Worm (Caenorhabditis elegans): Measurements from ENCODE around the gene F16B4.2.

F16B4.2 gene

DNA sequence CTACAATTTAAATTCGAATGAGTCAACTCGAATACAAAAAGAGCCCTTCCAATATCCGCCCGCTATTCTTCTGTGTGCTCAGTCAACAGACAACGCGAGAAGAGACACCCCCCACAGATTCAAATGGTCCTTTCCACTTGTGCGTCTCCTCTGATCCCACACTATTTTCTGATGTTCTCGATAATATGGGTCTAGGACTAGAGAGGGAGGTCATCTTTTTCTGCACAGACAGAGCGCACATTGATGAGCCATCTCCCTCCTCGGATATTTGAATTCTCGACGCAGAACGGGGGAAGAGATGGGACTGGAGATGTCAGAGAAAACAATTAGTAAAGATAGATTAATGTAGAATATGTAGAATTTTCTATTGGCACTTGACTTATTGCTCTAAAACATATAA lies 30.2 kb upstream of the F16B4.2 start:
- TF ChIP-seq scrt-1 (GFP tag; IDR thresholded peaks at IDR 0.05): no peak
- TF ChIP-seq hmg-4 (GFP tag; optimal IDR thresholded peaks at IDR 0.05): peak; percentile 71

DNA sequence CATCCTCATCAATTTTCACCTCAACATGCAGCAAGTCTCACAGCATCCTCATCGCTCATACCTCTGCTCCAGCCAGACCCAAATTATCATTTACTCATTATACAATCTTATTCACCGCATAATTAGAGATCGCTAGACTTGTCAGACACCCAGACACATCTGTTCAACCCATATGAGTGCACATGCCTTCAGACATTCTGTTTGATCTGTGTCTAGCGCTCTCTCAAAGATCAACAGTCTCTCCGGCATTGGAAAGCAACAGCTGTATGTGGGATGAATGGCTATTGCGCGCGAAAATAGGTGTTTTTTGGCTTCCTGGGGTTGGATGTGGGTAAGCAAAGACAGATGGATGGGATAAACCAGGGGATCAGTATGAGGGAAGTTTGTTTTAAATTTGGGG lies 28.3 kb upstream of the F16B4.2 start:
- peak; percentile 42 for TF ChIP-seq hmg-4 (GFP tag; optimal IDR thresholded peaks at IDR 0.05)
- TF ChIP-seq flt-1 (GFP tag; IDR thresholded peaks at IDR 0.05): no peak

DNA sequence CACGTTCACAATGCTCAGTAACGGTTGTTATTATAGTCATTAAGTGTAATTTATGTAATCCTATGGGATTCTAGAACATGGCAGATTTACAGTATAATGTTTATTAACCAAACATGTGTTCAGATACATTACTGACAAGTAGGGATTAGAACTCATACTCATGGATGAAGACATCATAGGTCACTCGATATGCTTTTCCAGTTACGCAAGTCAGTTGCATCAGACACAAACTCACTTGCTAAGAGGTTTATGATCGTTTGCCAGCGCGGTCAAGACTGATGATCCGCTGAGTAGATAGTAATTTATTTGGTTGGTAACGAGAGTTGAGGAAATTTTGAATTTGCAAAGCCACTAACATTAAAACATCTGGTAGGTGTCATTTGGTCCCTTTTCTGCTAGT lies 26.2 kb upstream of the F16B4.2 start:
- no peak for TF ChIP-seq tbx-37 (GFP tag; conservative IDR thresholded peaks at IDR 0.05)
- no peak for TF ChIP-seq tra-4 (tag; optimal IDR thresholded peaks at IDR 0.05)
- TF ChIP-seq aly-1 (tag; optimal IDR thresholded peaks at IDR 0.05): no peak
- TF ChIP-seq scrt-1 (GFP tag; IDR thresholded peaks at IDR 0.05): no peak
- no peak for TF ChIP-seq ceh-13 (GFP tag; optimal IDR thresholded peaks at IDR 0.05)
- TF ChIP-seq tbx-11 (GFP tag; IDR thresholded peaks at IDR 0.05): no peak
- no peak for TF ChIP-seq F13C5.2 (tag; optimal IDR thresholded peaks at IDR 0.05)
- TF ChIP-seq hnd-1 (tag; optimal IDR thresholded peaks at IDR 0.05): no peak
- TF ChIP-seq hmg-4 (GFP tag; optimal IDR thresholded peaks at IDR 0.05): no peak
- TF ChIP-seq ceh-36 (tag; optimal IDR thresholded peaks at IDR 0.05): no peak
- TF ChIP-seq pes-1 (GFP tag; IDR thresholded peaks at IDR 0.05): no peak
- TF ChIP-seq ama-1 (optimal IDR thresholded peaks at IDR 0.05): no peak
- no peak for TF ChIP-seq hmbx-1 (tag; optimal IDR thresholded peaks at IDR 0.05)
- no peak for TF ChIP-seq B0310.2 (tag; optimal IDR thresholded peaks at IDR 0.05)
- no peak for TF ChIP-seq ets-7 (tag; optimal IDR thresholded peaks at IDR 0.05)
- no peak for TF ChIP-seq flt-1 (GFP tag; IDR thresholded peaks at IDR 0.05)
- no peak for TF ChIP-seq sea-1 (GFP tag; conservative IDR thresholded peaks at IDR 0.05)

DNA sequence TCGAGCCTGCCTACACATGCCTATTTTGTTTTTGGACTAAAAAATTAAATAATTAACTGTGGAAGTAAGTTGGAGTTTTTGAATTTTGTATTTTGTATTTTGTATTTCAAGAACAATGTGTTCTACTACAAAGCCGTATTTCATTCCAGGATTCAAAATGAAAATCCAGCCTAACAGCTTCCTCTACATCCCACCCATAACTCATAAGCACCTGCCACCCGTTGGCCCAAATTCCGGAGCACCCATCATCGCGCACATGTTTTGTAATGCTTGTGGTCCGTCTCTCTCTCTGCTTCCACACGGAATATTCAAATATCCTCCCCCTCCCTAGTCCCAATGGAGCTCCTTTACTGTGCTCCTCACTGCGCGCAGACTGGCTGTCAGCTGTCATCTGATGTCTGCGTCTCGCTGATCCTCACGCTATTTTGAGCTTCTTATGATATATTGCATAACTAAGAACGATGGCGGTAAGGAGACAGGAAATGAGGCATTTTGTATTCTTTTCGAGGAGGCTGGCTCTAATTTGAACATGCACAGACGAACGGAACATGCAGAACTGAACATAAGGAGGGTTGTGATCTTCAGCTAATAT lies 25.2 kb upstream of the F16B4.2 start:
- TF ChIP-seq ets-7 (tag; optimal IDR thresholded peaks at IDR 0.05) (no peak), F13C5.2 (tag; optimal IDR thresholded peaks at IDR 0.05) (no peak), ceh-36 (tag; optimal IDR thresholded peaks at IDR 0.05) (peak; percentile 22), aly-1 (tag; optimal IDR thresholded peaks at IDR 0.05) (no peak), pes-1 (GFP tag; IDR thresholded peaks at IDR 0.05) (no peak)

DNA sequence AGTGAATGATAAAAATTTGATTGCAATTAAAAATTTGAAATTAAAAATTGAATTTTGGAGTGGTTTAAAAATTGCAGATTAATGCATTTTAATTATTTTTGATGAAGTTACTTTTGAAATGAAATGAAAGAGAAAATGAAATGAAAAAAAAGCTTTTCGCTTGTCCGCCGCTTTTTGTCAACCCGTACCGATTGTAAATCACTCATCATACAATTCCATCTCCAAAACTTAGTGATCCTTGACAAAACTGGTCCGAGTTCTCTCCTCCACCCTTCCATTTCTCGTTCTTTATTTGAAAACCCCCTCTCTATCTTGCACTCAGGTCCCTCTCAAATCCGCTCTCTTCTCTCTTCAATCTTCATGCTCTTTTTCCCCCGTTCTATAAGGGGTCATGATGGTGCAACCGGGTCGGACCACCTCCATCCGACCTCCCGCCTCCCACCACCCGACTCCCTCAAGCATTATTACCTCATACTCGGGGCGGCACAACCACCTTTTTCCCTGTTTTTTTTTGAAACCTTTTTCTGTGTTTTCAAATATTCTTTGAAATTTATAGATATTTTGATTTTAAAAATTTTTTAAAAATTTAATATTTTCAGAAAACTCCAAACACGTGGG lies 23.6 kb upstream of the F16B4.2 start:
- TF ChIP-seq hnd-1 (tag; optimal IDR thresholded peaks at IDR 0.05) (no peak), hmg-4 (GFP tag; optimal IDR thresholded peaks at IDR 0.05) (peak; percentile 30), ama-1 (optimal IDR thresholded peaks at IDR 0.05) (no peak), ceh-13 (GFP tag; optimal IDR thresholded peaks at IDR 0.05) (no peak), pes-1 (GFP tag; IDR thresholded peaks at IDR 0.05) (peak; percentile 11; the same call in 1 of the 2 replicates), flt-1 (GFP tag; IDR thresholded peaks at IDR 0.05) (0 out of 2 replicates have a peak, but pooled peaks have one; percentile 21)

DNA sequence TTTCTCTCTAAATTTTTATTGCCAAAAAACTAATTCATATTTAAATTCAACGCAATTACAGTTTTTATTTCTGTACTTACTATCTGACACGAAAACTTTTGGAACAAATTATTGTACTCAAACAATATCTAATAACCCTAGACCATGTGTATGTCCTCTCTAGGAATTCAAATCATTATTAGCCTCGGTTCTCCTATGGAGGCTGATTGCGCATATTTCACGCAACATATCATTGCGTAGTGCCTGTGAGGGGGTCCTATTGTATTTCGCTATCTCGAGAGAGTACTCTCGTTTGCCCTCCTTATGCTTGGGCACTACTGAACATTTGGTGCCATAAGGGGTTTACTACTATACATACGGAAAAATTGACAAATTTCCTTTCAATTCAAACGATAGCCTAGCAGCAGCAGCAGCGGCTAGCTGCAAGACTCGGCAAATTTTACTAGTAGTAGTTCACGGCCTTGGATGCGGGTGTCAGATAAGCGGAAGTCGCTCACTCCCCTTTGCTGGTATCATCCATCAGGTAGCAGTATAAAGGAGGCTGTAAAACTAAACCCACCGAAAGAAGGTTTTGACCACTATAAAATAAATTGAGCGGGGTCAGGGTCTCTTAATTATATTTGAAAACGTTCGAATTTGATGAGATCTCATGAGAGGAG lies 22.1 kb upstream of the F16B4.2 start:
- no peak for TF ChIP-seq sea-1 (GFP tag; conservative IDR thresholded peaks at IDR 0.05)
- TF ChIP-seq scrt-1 (GFP tag; IDR thresholded peaks at IDR 0.05): 0 out of 2 replicates have a peak, but pooled peaks have one; percentile 56
- peak; percentile 58 for TF ChIP-seq hmg-4 (GFP tag; optimal IDR thresholded peaks at IDR 0.05)

DNA sequence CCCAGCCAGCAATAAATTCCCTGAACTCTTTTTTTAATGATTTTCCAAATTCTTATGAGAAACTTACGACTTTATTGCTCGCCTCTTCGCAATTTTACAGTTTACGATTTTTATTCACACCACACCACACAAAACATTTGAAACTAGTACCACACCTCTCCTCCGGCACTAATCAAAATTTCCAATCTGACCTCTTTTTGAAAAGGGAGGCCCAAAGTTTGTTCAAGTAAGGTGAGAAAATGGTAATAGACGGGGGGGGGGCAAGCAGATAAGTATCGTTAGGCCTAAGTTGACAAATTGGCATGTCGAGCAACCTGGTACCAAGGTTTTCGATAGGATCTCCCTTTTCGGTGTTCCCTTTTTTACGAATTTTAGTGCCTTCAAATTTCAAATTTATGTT lies 21.0 kb upstream of the F16B4.2 start:
- no peak for TF ChIP-seq hmg-4 (GFP tag; optimal IDR thresholded peaks at IDR 0.05)
- TF ChIP-seq tra-4 (tag; optimal IDR thresholded peaks at IDR 0.05): no peak
- no peak for TF ChIP-seq ets-7 (tag; optimal IDR thresholded peaks at IDR 0.05)
- no peak for TF ChIP-seq pes-1 (GFP tag; IDR thresholded peaks at IDR 0.05)
- TF ChIP-seq aly-1 (tag; optimal IDR thresholded peaks at IDR 0.05): no peak

DNA sequence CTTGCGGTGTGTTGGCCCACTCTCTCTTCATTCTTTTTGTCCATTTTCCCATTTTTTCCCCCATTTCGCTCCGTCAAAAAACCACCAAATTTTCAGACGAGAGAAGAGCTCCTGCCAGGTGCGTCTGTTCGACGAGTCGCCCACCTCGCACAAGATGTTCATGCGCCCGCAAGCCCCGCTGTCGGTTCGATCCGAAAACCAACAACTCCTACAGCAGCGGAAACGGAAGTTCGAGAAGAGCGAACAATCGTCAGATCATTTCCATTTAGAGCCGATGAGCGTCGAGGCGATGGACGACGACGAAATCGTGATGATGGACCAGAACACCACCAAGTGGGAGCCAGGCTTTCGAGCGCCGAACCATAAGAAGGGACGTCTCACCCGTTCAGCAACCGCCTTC lies 17.6 kb upstream of the F16B4.2 start:
- TF ChIP-seq ets-7 (tag; optimal IDR thresholded peaks at IDR 0.05) (no peak), hnd-1 (tag; optimal IDR thresholded peaks at IDR 0.05) (no peak), flt-1 (GFP tag; IDR thresholded peaks at IDR 0.05) (no peak), scrt-1 (GFP tag; IDR thresholded peaks at IDR 0.05) (no peak), hmbx-1 (tag; optimal IDR thresholded peaks at IDR 0.05) (no peak), tbx-11 (GFP tag; IDR thresholded peaks at IDR 0.05) (no peak), F13C5.2 (tag; optimal IDR thresholded peaks at IDR 0.05) (no peak), ama-1 (optimal IDR thresholded peaks at IDR 0.05) (no peak), tbx-37 (GFP tag; conservative IDR thresholded peaks at IDR 0.05) (no peak), sea-1 (GFP tag; conservative IDR thresholded peaks at IDR 0.05) (no peak), aly-1 (tag; optimal IDR thresholded peaks at IDR 0.05) (no peak), tra-4 (tag; optimal IDR thresholded peaks at IDR 0.05) (no peak), ceh-36 (tag; optimal IDR thresholded peaks at IDR 0.05) (no peak), hmg-4 (GFP tag; optimal IDR thresholded peaks at IDR 0.05) (no peak), ceh-13 (GFP tag; optimal IDR thresholded peaks at IDR 0.05) (no peak), B0310.2 (tag; optimal IDR thresholded peaks at IDR 0.05) (no peak), pes-1 (GFP tag; IDR thresholded peaks at IDR 0.05) (no peak)

All from whole organism, early embryonic.